Worm (Caenorhabditis elegans) whole organism, early embryonic: Measurements from ENCODE around the gene T19C9.10.

ENCODE experiments used
- B0310.2 ChIP-seq: sonication (generic microtip); optimal IDR thresholded peaks from 2 replicates; lab custom pipeline; 2016; ENCODE audit warnings: mild to moderate bottlenecking, missing genetic modification characterization, missing compliant biosample characterization
- F13C5.2 ChIP-seq: sonication (generic microtip); optimal IDR thresholded peaks from 2 replicates; lab custom pipeline; 2017; ENCODE audit warnings: mild to moderate bottlenecking, missing genetic modification characterization, inconsistent platforms, missing compliant biosample characterization
- aly-1 ChIP-seq: sonication (generic microtip); optimal IDR thresholded peaks from 2 replicates; lab custom pipeline; 2016; ENCODE audit warnings: missing genetic modification characterization, missing compliant biosample characterization
- ama-1 ChIP-seq: fragments of 150-350 bp; optimal IDR thresholded peaks from 2 replicates; lab custom pipeline; 2014
- ceh-13 ChIP-seq: fragments of 200-800 bp; sonication (Bioruptor generic); optimal IDR thresholded peaks from 2 replicates; lab custom pipeline; 2018; ENCODE audit warnings: mild to moderate bottlenecking, missing genetic modification characterization, missing compliant biosample characterization
- ceh-36 ChIP-seq: sonication (generic microtip); optimal IDR thresholded peaks from 2 replicates; lab custom pipeline; 2016; ENCODE audit warnings: missing genetic modification characterization, inconsistent platforms, missing compliant biosample characterization
- ets-7 ChIP-seq: sonication (generic microtip); optimal IDR thresholded peaks from 2 replicates; lab custom pipeline; 2016; ENCODE audit warnings: missing genotype, missing genetic modification characterization, missing compliant biosample characterization
- flt-1 ChIP-seq: fragments of 200-800 bp; sonication (Bioruptor generic); IDR thresholded peaks from 2 replicates; pipeline ENCODE4 v1.3.6; 2022; ENCODE audit warnings: missing genetic modification characterization, missing compliant biosample characterization
- hmbx-1 ChIP-seq: sonication (generic microtip); optimal IDR thresholded peaks from 2 replicates; lab custom pipeline; 2016; ENCODE audit warnings: mild to moderate bottlenecking, missing genetic modification characterization, missing compliant biosample characterization
- hmg-4 ChIP-seq: fragments of 200-800 bp; sonication (Bioruptor generic); optimal IDR thresholded peaks from 2 replicates; lab custom pipeline; 2018; ENCODE audit warnings: mild to moderate bottlenecking, missing genetic modification characterization, missing compliant biosample characterization
- hnd-1 ChIP-seq: sonication (generic microtip); optimal IDR thresholded peaks from 2 replicates; lab custom pipeline; 2016; ENCODE audit warnings: missing genetic modification characterization, missing compliant biosample characterization
- pes-1 ChIP-seq: fragments of 200-800 bp; sonication (Bioruptor generic); IDR thresholded peaks from 2 replicates; pipeline ENCODE4 v1.3.6; 2022; ENCODE audit warnings: missing genetic modification reagents, missing genetic modification characterization, missing compliant biosample characterization
- scrt-1 ChIP-seq: fragments of 200-800 bp; sonication (Bioruptor generic); IDR thresholded peaks from 2 replicates; pipeline ENCODE4 v1.3.6; 2022; ENCODE audit warnings: missing genetic modification characterization, missing compliant biosample characterization
- sea-1 ChIP-seq: fragments of 200-800 bp; sonication (Bioruptor generic); conservative IDR thresholded peaks from 2 replicates; pipeline ENCODE4 v1.3.6; 2022; ENCODE audit warnings: missing genetic modification characterization, missing compliant biosample characterization
- tbx-11 ChIP-seq: fragments of 200-800 bp; sonication (Bioruptor generic); IDR thresholded peaks from 2 replicates; pipeline ENCODE4 v1.3.6; 2022; ENCODE audit warnings: missing genetic modification characterization, missing compliant biosample characterization
- tbx-37 ChIP-seq: fragments of 200-800 bp; sonication (Bioruptor generic); conservative IDR thresholded peaks from 2 replicates; pipeline ENCODE4 v1.3.6; 2022; ENCODE audit warnings: missing genetic modification reagents, missing genetic modification characterization, missing compliant biosample characterization
- tra-4 ChIP-seq: sonication (generic microtip); optimal IDR thresholded peaks from 2 replicates; lab custom pipeline; 2017; ENCODE audit warnings: missing genetic modification characterization, missing compliant biosample characterization

The T19C9.10 gene

ce11 chrV:17236345-17236744, at the start of gene T19C9.10:
TSS of gene T19C9.10 (plus strand) at chrV:17236592.
- TF ChIP-seq ama-1 (lab: Kevin White, UChicago) (no peak), hnd-1 (tag; lab: Kevin White, UChicago) (no peak), aly-1 (no peak), B0310.2 (no peak), tra-4 (tag; lab: Kevin White, UChicago) (no peak), ets-7 (tag; lab: Kevin White, UChicago) (no peak), pes-1 (no peak), hmbx-1 (tag; lab: Kevin White, UChicago) (no peak), F13C5.2 (tag; lab: Kevin White, UChicago) (no peak), flt-1 (GFP tag; lab: Robert Waterston, UW) (no peak), scrt-1 (no peak), hmg-4 (GFP tag; lab: Kevin White, UChicago) (no peak), ceh-13 (no peak), ceh-36 (tag; lab: Kevin White, UChicago) (no peak), tbx-37 (GFP tag; lab: Robert Waterston, UW) (no peak)

- TF ChIP-seq F13C5.2 (tag; lab: Kevin White, UChicago): no peak
- TF ChIP-seq ets-7 (tag; lab: Kevin White, UChicago): no peak
- TF ChIP-seq tra-4 (tag; lab: Kevin White, UChicago): no peak
- no peak for TF ChIP-seq ceh-13
- TF ChIP-seq B0310.2: no peak
- TF ChIP-seq hmbx-1 (tag; lab: Kevin White, UChicago): no peak
- no peak for TF ChIP-seq tbx-11 (GFP tag; lab: Robert Waterston, UW)
- no peak for TF ChIP-seq sea-1
- TF ChIP-seq flt-1 (GFP tag; lab: Robert Waterston, UW): no peak
- TF ChIP-seq scrt-1: no peak
- TF ChIP-seq pes-1: no peak
- no peak for TF ChIP-seq hmg-4 (GFP tag; lab: Kevin White, UChicago)
- TF ChIP-seq aly-1: no peak
- TF ChIP-seq ama-1 (lab: Kevin White, UChicago): no peak
- TF ChIP-seq tbx-37 (GFP tag; lab: Robert Waterston, UW): no peak
Observed at ce11 chrV:17190399-17190798, 46.0 kb upstream of the T19C9.10 start, which contains the start of gene str-199. TSS of gene str-199 (minus strand) at chrV:17190499.

DNA sequence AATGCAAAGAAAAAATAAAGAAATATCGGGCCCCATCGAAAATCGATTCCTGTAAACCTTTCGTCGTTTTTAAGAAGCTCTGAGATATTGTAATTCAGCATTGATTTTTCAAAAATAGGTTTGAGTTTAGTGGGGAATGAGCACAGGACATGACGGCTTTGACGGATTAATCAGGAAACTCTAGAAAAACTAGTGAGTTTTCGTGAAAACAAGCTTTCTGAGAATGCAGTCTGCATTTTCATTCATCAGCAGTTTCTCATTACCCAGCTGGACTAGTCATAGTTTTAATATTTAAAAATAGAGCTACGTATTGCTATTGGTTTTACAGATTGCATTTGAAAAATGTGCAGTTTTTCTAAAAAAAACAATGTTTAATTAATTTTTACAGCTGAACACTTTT, 44.2 kb upstream of the T19C9.10 start, which contains the start of gene srz-47:
Gene srz-47, minus strand, starts transcription at position 101 of the 400 bp plus-strand sequence.
- TF ChIP-seq ceh-13 (no peak), hmbx-1 (tag; lab: Kevin White, UChicago) (no peak), flt-1 (GFP tag; lab: Robert Waterston, UW) (no peak), tbx-37 (GFP tag; lab: Robert Waterston, UW) (no peak), ama-1 (lab: Kevin White, UChicago) (no peak), scrt-1 (no peak), hnd-1 (tag; lab: Kevin White, UChicago) (no peak), tbx-11 (GFP tag; lab: Robert Waterston, UW) (no peak), aly-1 (no peak), F13C5.2 (tag; lab: Kevin White, UChicago) (no peak), tra-4 (tag; lab: Kevin White, UChicago) (no peak), hmg-4 (GFP tag; lab: Kevin White, UChicago) (no peak), ets-7 (tag; lab: Kevin White, UChicago) (no peak)

ce11 chrV:17198926-17199325, 37.5 kb upstream of the T19C9.10 start, which contains the start of gene srz-96:
TSS of gene srz-96 (plus strand) at chrV:17199226.
- no peak for TF ChIP-seq ama-1 (lab: Kevin White, UChicago)
- no peak for TF ChIP-seq F13C5.2 (tag; lab: Kevin White, UChicago)
- TF ChIP-seq ceh-13: no peak
- TF ChIP-seq hnd-1 (tag; lab: Kevin White, UChicago): no peak

DNA sequence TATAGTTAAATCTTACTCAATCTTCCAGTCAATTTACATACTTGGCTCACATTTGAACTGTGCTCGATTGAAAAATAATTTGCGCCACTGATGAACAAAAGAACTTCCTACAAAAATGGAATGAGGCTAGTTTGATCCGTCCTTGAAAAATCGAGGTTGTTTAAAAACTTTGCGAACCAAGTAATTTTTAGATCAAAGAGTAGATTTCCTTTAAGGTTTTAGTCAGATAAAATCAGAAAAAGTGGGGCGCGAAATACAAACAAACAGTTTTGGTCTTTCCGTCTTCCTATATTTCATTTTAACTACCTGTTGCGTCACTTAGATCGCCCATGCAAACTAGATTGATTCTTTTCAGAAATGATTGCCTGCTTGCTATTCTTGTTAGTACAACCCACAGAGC, 34.5 kb upstream of the T19C9.10 start, which contains the start of gene Y68A4A.10:
Gene Y68A4A.10, plus strand, starts transcription at position 301 of the 400 bp plus-strand sequence.
- no peak for TF ChIP-seq hmbx-1 (tag; lab: Kevin White, UChicago)
- TF ChIP-seq tbx-11 (GFP tag; lab: Robert Waterston, UW): no peak
- TF ChIP-seq F13C5.2 (tag; lab: Kevin White, UChicago): no peak
- TF ChIP-seq ceh-36 (tag; lab: Kevin White, UChicago): no peak
- TF ChIP-seq flt-1 (GFP tag; lab: Robert Waterston, UW): no peak
- no peak for TF ChIP-seq ama-1 (lab: Kevin White, UChicago)
- no peak for TF ChIP-seq hmg-4 (GFP tag; lab: Kevin White, UChicago)
- TF ChIP-seq tra-4 (tag; lab: Kevin White, UChicago): no peak
- TF ChIP-seq sea-1: no peak
- TF ChIP-seq ets-7 (tag; lab: Kevin White, UChicago): no peak
- TF ChIP-seq B0310.2: no peak

DNA sequence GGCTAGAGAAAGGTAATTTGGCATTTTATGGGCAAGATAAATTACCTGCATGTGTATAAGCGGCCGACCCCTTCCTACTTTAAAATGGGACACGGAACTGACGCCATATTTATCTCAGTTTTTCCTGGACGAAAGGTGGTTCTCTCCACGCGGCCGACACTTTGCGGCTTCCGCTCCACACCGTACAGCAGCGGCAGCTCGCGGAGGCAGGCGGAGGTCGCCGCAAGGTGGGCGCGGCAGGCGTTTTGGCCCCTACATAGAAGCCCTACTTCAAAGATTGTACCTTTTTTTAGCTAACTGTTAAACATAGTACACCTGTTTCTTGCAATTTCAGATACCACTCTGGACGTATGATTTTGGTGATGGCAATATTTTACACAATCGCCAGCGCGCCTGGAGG, 29.9 kb upstream of the T19C9.10 start:
- no peak for TF ChIP-seq pes-1

DNA sequence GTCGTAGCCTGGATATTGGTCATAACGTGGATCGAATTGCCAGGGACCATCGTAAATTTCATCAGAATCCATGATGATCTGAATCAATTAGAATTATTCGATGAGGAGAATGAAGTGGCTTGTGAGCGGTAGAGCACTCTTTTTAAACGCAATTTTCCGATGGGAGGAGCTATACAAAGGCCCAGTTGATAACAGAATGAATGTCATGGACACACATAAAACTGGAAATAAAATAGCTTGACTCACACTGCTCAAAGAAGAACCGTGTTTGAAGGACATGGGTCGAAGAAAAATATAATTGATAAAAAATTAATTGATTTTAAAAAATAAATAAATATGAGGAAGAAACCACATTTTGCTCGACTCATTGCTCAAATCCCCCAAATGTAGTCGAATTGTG, 28.3 kb upstream of the T19C9.10 start, which contains the start of gene Y68A4A.13:
Gene Y68A4A.13, minus strand, starts transcription at position 101 of the 400 bp plus-strand sequence.
- TF ChIP-seq hmg-4 (GFP tag; lab: Kevin White, UChicago) (no peak), tbx-37 (GFP tag; lab: Robert Waterston, UW) (no peak)

DNA sequence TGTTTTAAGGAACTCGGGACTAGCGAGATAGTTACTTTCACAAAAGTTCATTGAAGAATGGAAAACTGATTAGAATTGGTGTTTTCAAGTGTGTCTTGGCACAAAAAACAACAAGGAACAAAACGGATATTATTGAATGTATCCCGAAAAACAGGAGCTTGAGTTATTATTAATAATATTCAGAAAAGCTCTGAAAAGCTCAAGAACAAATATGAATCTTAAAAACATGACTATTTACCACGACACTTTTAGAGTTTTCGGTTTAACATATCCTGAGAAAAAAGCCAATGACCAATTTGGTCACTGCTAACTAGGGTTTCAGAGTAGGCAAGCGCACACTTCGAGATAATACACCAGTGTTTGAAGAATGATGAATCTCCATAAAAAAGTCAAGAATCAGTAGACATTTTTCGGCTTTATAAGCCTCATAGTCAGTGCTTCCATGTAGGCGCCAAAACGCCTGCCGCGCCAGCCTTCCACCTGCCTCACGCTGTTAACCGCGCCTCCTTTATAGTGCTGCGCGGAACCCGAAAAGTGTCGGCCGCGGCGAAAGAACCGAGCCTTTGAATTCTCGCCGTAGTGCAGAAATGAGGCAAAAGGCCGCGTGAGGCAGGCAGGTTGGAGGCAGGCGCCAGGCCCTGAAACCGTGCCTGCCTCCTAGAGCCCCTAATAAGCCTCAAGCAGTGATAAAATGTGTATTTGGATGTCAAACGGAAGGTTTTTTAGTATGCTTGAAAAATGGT, 24.2 kb upstream of the T19C9.10 start, which contains the start of gene srh-236:
Gene srh-236, minus strand, starts transcription at position 51 of the 743 bp plus-strand sequence.
- TF ChIP-seq hmbx-1 (tag; lab: Kevin White, UChicago) (no peak), aly-1 (no peak), B0310.2 (no peak), tbx-11 (GFP tag; lab: Robert Waterston, UW) (no peak), ets-7 (tag; lab: Kevin White, UChicago) (no peak), pes-1 (no peak), ceh-36 (tag; lab: Kevin White, UChicago) (no peak), F13C5.2 (tag; lab: Kevin White, UChicago) (no peak), hmg-4 (GFP tag; lab: Kevin White, UChicago) (no peak), scrt-1 (no peak), sea-1 (no peak), ama-1 (lab: Kevin White, UChicago) (no peak), ceh-13 (no peak)
